Worm (Caenorhabditis elegans): Measurements from ENCODE around the gene C45G9.9.
A peak's percentile ranks its signal among the peaks of the same experiment; 100 is the strongest.

C45G9.9 gene

ce11 chrIII:5027219-5027618 lies 28.4 kb downstream of the C45G9.9 start:
- TF ChIP-seq nhr-25 (tag; optimal IDR thresholded peaks at IDR 0.05), result peak; percentile 14
- no peak for TF ChIP-seq lsy-2 (tag; optimal IDR thresholded peaks at IDR 0.05)
- TF ChIP-seq nhr-6 (tag; optimal IDR thresholded peaks at IDR 0.05), result no peak
- TF ChIP-seq lin-13 (GFP tag; optimal IDR thresholded peaks at IDR 0.05), result no peak
- no peak for TF ChIP-seq ceh-16 (tag; optimal IDR thresholded peaks at IDR 0.05)
- no peak for TF ChIP-seq nhr-11 (tag; optimal IDR thresholded peaks at IDR 0.05)
- TF ChIP-seq elt-3 (tag; optimal IDR thresholded peaks at IDR 0.05), result no peak

- no peak for TF ChIP-seq nhr-129 (tag; optimal IDR thresholded peaks at IDR 0.05)
- TF ChIP-seq aly-2 (tag; optimal IDR thresholded peaks at IDR 0.05), result no peak
- TF ChIP-seq nhr-23 (tag; optimal IDR thresholded peaks at IDR 0.05), result no peak
- no peak for TF ChIP-seq elt-3 (tag; optimal IDR thresholded peaks at IDR 0.05)
- TF ChIP-seq skn-1 (tag; optimal IDR thresholded peaks at IDR 0.05), result no peak
- no peak for TF ChIP-seq nhr-6 (tag; optimal IDR thresholded peaks at IDR 0.05)
- TF ChIP-seq gmeb-1 (tag; optimal IDR thresholded peaks at IDR 0.05), result no peak
- TF ChIP-seq egl-27 (tag; optimal IDR thresholded peaks at IDR 0.05), result no peak
- no peak for TF ChIP-seq blmp-1 (tag; optimal IDR thresholded peaks at IDR 0.05; ENCODE audit: insufficient read depth)
- no peak for TF ChIP-seq unc-39 (tag; optimal IDR thresholded peaks at IDR 0.05)
- TF ChIP-seq fos-1 (tag; optimal IDR thresholded peaks at IDR 0.05), result no peak
- no peak for TF ChIP-seq nhr-11 (tag; optimal IDR thresholded peaks at IDR 0.05)
- no peak for TF ChIP-seq lsy-2 (tag; optimal IDR thresholded peaks at IDR 0.05)
- TF ChIP-seq nhr-21 (tag; optimal IDR thresholded peaks at IDR 0.05), result no peak
- no peak for TF ChIP-seq alr-1 (tag; optimal IDR thresholded peaks at IDR 0.05)
- TF ChIP-seq mab-5 (tag; optimal IDR thresholded peaks at IDR 0.05), result no peak
- TF ChIP-seq ama-1 (optimal IDR thresholded peaks at IDR 0.05), result no peak
- no peak for TF ChIP-seq nhr-10 (tag; optimal IDR thresholded peaks at IDR 0.05)
- TF ChIP-seq R02D3.7 (tag; optimal IDR thresholded peaks at IDR 0.05), result no peak
- TF ChIP-seq sem-4 (tag; optimal IDR thresholded peaks at IDR 0.05), result no peak
Observed at ce11 chrIII:5026366-5026765, 29.2 kb downstream of the C45G9.9 start.

DNA sequence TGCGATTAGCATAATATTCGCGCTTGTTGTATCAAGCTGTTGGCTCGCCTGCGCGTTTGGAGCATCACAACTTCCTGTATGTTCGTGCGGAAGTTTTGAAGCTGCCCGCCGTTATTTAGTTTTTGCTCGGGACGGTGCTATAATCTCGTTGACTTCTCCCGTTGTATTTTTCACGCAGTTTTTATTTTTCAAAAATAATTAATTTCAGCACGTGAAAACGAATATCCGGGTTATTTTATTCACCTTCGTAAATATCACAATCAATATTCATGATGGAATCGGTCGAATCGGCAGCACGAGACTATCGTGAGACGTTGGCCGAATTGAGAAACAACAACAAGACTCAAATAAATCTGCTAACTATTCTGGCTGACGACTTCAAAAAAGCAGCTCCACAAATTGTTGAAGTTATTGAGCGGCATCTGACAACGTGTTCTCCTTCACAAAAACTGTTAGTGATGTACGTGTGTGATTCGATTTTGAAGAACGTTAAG lies 30.4 kb downstream of the C45G9.9 start:
- TF ChIP-seq lsy-2 (tag; optimal IDR thresholded peaks at IDR 0.05), result peak in 1 of 2 experiments; percentile 60
- no peak for TF ChIP-seq mab-5 (tag; optimal IDR thresholded peaks at IDR 0.05)
- TF ChIP-seq nhr-21 (tag; optimal IDR thresholded peaks at IDR 0.05), result peak; percentile 2
- TF ChIP-seq nhr-12 (tag; optimal IDR thresholded peaks at IDR 0.05), result no peak
- peak; percentile 7 for TF ChIP-seq F13H6.1 (tag; optimal IDR thresholded peaks at IDR 0.05)
- peak; percentile 93 for TF ChIP-seq ztf-1 (GFP tag; conservative IDR thresholded peaks at IDR 0.05)
- no peak for TF ChIP-seq elt-3 (tag; optimal IDR thresholded peaks at IDR 0.05)
- TF ChIP-seq ama-1 (optimal IDR thresholded peaks at IDR 0.05), result peak; percentile 83
- peak; percentile 47 for TF ChIP-seq sem-4 (tag; optimal IDR thresholded peaks at IDR 0.05)
- no peak for TF ChIP-seq peb-1 (tag; optimal IDR thresholded peaks at IDR 0.05)
- TF ChIP-seq elt-1 (tag; optimal IDR thresholded peaks at IDR 0.05), result no peak
- TF ChIP-seq lin-13 (GFP tag; optimal IDR thresholded peaks at IDR 0.05), result peak; percentile 19
- TF ChIP-seq mdl-1 (tag; optimal IDR thresholded peaks at IDR 0.05), result no peak
- no peak for TF ChIP-seq ceh-16 (tag; optimal IDR thresholded peaks at IDR 0.05)
- no peak for TF ChIP-seq lin-11 (tag; optimal IDR thresholded peaks at IDR 0.05)
- TF ChIP-seq nhr-11 (tag; optimal IDR thresholded peaks at IDR 0.05), result no peak
- no peak for TF ChIP-seq aly-2 (tag; optimal IDR thresholded peaks at IDR 0.05)
- no peak for TF ChIP-seq unc-55 (GFP tag; optimal IDR thresholded peaks at IDR 0.05)
- TF ChIP-seq nhr-77 (tag; optimal IDR thresholded peaks at IDR 0.05), result no peak
- TF ChIP-seq ztf-4 (tag; optimal IDR thresholded peaks at IDR 0.05), result peak; percentile 79
- TF ChIP-seq dmd-4 (tag; optimal IDR thresholded peaks at IDR 0.05), result no peak
- TF ChIP-seq alr-1 (tag; optimal IDR thresholded peaks at IDR 0.05), result no peak
- TF ChIP-seq lin-39 (tag; optimal IDR thresholded peaks at IDR 0.05), result no peak
- no peak for TF ChIP-seq skn-1 (tag; optimal IDR thresholded peaks at IDR 0.05)
- TF ChIP-seq nhr-25 (tag; optimal IDR thresholded peaks at IDR 0.05), result no peak
- TF ChIP-seq ztf-11 (tag; optimal IDR thresholded peaks at IDR 0.05), result no peak
- TF ChIP-seq gmeb-1 (tag; optimal IDR thresholded peaks at IDR 0.05), result peak; percentile 28
- peak; percentile 7 for TF ChIP-seq Y55F3AM.14 (GFP tag; optimal IDR thresholded peaks at IDR 0.05)
- TF ChIP-seq crh-2 (tag; optimal IDR thresholded peaks at IDR 0.05), result peak; percentile 26
- TF ChIP-seq C34F6.9 (tag; optimal IDR thresholded peaks at IDR 0.05), result peak; percentile 25
- TF ChIP-seq mbf-1 (tag; optimal IDR thresholded peaks at IDR 0.05), result no peak
- TF ChIP-seq R02D3.7 (tag; optimal IDR thresholded peaks at IDR 0.05), result no peak
- TF ChIP-seq sma-3 (GFP tag; optimal IDR thresholded peaks at IDR 0.05), result peak; percentile 44
- no peak for TF ChIP-seq nhr-237 (tag; optimal IDR thresholded peaks at IDR 0.05)

Data from whole organism, L2 larva.